Worm (Caenorhabditis elegans) whole organism, L4 larva: Measurements from ENCODE around the gene mtx-2.

ENCODE experiments used
- D1046.2 ChIP-seq: fragments of 200-800 bp; sonication (Bioruptor generic); IDR thresholded peaks from 2 replicates; pipeline ENCODE4 v1.3.6; 2022; ENCODE audit warnings: missing genetic modification characterization, missing compliant biosample characterization
- F10B5.3 ChIP-seq: sonication (generic microtip); optimal IDR thresholded peaks from 2 replicates; lab custom pipeline; 2016; ENCODE audit warnings: mild to moderate bottlenecking, missing genetic modification characterization, missing compliant biosample characterization
- F26F4.8 ChIP-seq: fragments of 200-800 bp; sonication (Bioruptor generic); conservative IDR thresholded peaks from 2 replicates; pipeline ENCODE4 v1.3.6; 2022; ENCODE audit warnings: missing genetic modification characterization, missing compliant biosample characterization
- F44E2.7 ChIP-seq: fragments of 200-800 bp; sonication (Bioruptor generic); IDR thresholded peaks from 2 replicates; pipeline ENCODE4 v2.1.2; 2022; ENCODE audit warnings: missing genetic modification characterization, missing compliant biosample characterization
- R02D3.7 ChIP-seq: fragments of 150-350 bp; sonication (generic microtip); optimal IDR thresholded peaks from 3 replicates; lab custom pipeline; 2014; ENCODE audit warnings: missing biosample characterization, missing genetic modification characterization
- T20F7.1 ChIP-seq: fragments of 200-800 bp; sonication (Bioruptor generic); optimal IDR thresholded peaks from 2 replicates; lab custom pipeline; 2018; ENCODE audit warnings: mild to moderate bottlenecking, missing genetic modification characterization, missing compliant biosample characterization
- T26A8.4 ChIP-seq: fragments of 200-800 bp; sonication (Bioruptor generic); IDR thresholded peaks from 2 replicates; pipeline ENCODE4 v1.3.6; 2022; ENCODE audit warnings: missing genetic modification characterization, missing compliant biosample characterization
- ZK337.2 ChIP-seq: fragments of 200-800 bp; sonication (Bioruptor generic); IDR thresholded peaks from 2 replicates; pipeline ENCODE4 v1.3.6; 2022; ENCODE audit warnings: missing genetic modification reagents, missing genetic modification characterization, missing compliant biosample characterization
- aha-1 ChIP-seq: fragments of 150-350 bp; peaks from one replicate; lab custom pipeline; 2014; ENCODE audit warnings: missing biosample characterization, missing genetic modification characterization
- attf-4 ChIP-seq: sonication (generic microtip); optimal IDR thresholded peaks from 3 replicates; lab custom pipeline; 2017; ENCODE audit warnings: missing biosample characterization, missing genetic modification characterization
- ceh-62 ChIP-seq: sonication (generic microtip); optimal IDR thresholded peaks from 2 replicates; lab custom pipeline; 2017; ENCODE audit warnings: missing biosample characterization, missing genetic modification characterization
- ces-1 ChIP-seq: fragments of 150-350 bp; sonication (generic microtip); optimal IDR thresholded peaks from 4 replicates; lab custom pipeline; 2014; ENCODE audit warnings: missing biosample characterization, missing genetic modification reagents, missing genetic modification characterization
- cey-2 ChIP-seq: sonication (generic microtip); optimal IDR thresholded peaks from 3 replicates; lab custom pipeline; 2017; ENCODE audit warnings: missing genetic modification characterization, mild to moderate bottlenecking, missing compliant biosample characterization, antibody characterized with exemption, borderline replicate concordance; ENCODE audit not compliant: insufficient read depth
- daf-12 ChIP-seq: fragments of 150-350 bp; optimal IDR thresholded peaks from 2 replicates; lab custom pipeline; 2014; ENCODE audit warnings: missing biosample characterization, missing genetic modification reagents, missing genetic modification characterization
- daf-8 ChIP-seq: fragments of 200-800 bp; sonication (Bioruptor generic); IDR thresholded peaks from 2 replicates; pipeline ENCODE4 v1.3.6; 2022; ENCODE audit warnings: missing genetic modification characterization, missing compliant biosample characterization
- dmd-8 ChIP-seq: fragments of 200-800 bp; sonication (Bioruptor generic); IDR thresholded peaks from 2 replicates; pipeline ENCODE4 v1.3.6; 2022; ENCODE audit warnings: missing genetic modification characterization, missing compliant biosample characterization
- dpl-1 ChIP-seq: fragments of 150-350 bp; optimal IDR thresholded peaks from 2 replicates; lab custom pipeline; 2014; ENCODE audit warnings: missing biosample characterization, missing genetic modification reagents, missing genetic modification characterization
- dve-1 ChIP-seq: sonication (generic microtip); optimal IDR thresholded peaks from 2 replicates; lab custom pipeline; 2017; ENCODE audit warnings: antibody characterized with exemption, mild to moderate bottlenecking, missing genetic modification characterization, missing compliant biosample characterization; ENCODE audit not compliant: insufficient read depth
- fos-1 ChIP-seq: fragments of 150-350 bp; optimal IDR thresholded peaks from 2 replicates; lab custom pipeline; 2014; ENCODE audit warnings: missing biosample characterization, missing genetic modification characterization
- gei-8 ChIP-seq: fragments of 200-800 bp; sonication (Bioruptor generic); optimal IDR thresholded peaks from 2 replicates; lab custom pipeline; 2018; ENCODE audit warnings: mild to moderate bottlenecking, missing genetic modification characterization, missing compliant biosample characterization
- hif-1 ChIP-seq, 2 experiments: sonication (generic microtip); optimal IDR thresholded peaks; 2 replicates each; lab custom pipeline; 2016 to 2017; ENCODE audit warnings: missing compliant biosample characterization in 2 of 2, missing genetic modification characterization in 2 of 2, missing genetic modification reagents in 2 of 2, missing genotype in 2 of 2, mild to moderate bottlenecking in 1 of 2
- hmg-1.1 ChIP-seq: fragments of 200-800 bp; sonication (Bioruptor generic); IDR thresholded peaks from 2 replicates; pipeline ENCODE4 v1.3.6; 2022; ENCODE audit warnings: missing genetic modification reagents, missing genetic modification characterization, missing compliant biosample characterization
- jun-1 ChIP-seq: fragments of 150-350 bp; optimal IDR thresholded peaks from 2 replicates; lab custom pipeline; 2014; ENCODE audit warnings: missing biosample characterization, missing genetic modification reagents, missing genetic modification characterization
- lin-13 ChIP-seq: fragments of 150-350 bp; optimal IDR thresholded peaks from 2 replicates; lab custom pipeline; 2014; ENCODE audit warnings: missing biosample characterization, missing genetic modification reagents, missing genetic modification characterization
- lin-15B ChIP-seq: fragments of 150-350 bp; sonication (generic microtip); optimal IDR thresholded peaks from 3 replicates; lab custom pipeline; 2014; ENCODE audit warnings: missing biosample characterization, missing genetic modification characterization
- lin-29 ChIP-seq: fragments of 200-800 bp; sonication (Bioruptor generic); IDR thresholded peaks from 2 replicates; pipeline ENCODE4 v1.3.6; 2022; ENCODE audit warnings: missing genetic modification reagents, missing genetic modification characterization, missing compliant biosample characterization
- lir-3 ChIP-seq: sonication (generic microtip); optimal IDR thresholded peaks from 2 replicates; lab custom pipeline; 2016; ENCODE audit warnings: mild to moderate bottlenecking, missing genetic modification characterization, missing compliant biosample characterization
- lsy-2 ChIP-seq, 2 experiments: fragments of 150-350 bp in 1 of 2; sonication (generic microtip) in 1 of 2; optimal IDR thresholded peaks; 2 replicates each; lab custom pipeline; 2014 to 2017; ENCODE audit warnings: missing biosample characterization in 2 of 2, missing genetic modification characterization in 2 of 2
- madf-5 ChIP-seq, 2 experiments: fragments of 200-800 bp; sonication (Bioruptor generic); IDR thresholded peaks; 2 replicates each; pipeline ENCODE4 v1.3.6; 2022; ENCODE audit warnings: missing compliant biosample characterization in 2 of 2, missing genetic modification characterization in 2 of 2
- madf-9 ChIP-seq: fragments of 200-800 bp; sonication (Bioruptor generic); conservative IDR thresholded peaks from 2 replicates; pipeline ENCODE4 v1.3.6; 2022; ENCODE audit warnings: missing genetic modification reagents, missing genetic modification characterization, missing compliant biosample characterization
- mdl-1 ChIP-seq, 2 experiments: fragments of 150-350 bp in 1 of 2; sonication (generic microtip) in 1 of 2; optimal IDR thresholded peaks; 2 replicates each; lab custom pipeline; 2014 to 2017; ENCODE audit warnings: missing biosample characterization in 2 of 2, missing genetic modification characterization in 2 of 2
- mxl-3 ChIP-seq: fragments of 200-800 bp; sonication (Bioruptor generic); optimal IDR thresholded peaks from 2 replicates; lab custom pipeline; 2018; ENCODE audit warnings: mild to moderate bottlenecking, missing genetic modification characterization, missing compliant biosample characterization
- nhr-25 ChIP-seq: sonication (generic microtip); optimal IDR thresholded peaks from 2 replicates; lab custom pipeline; 2017; ENCODE audit warnings: missing genetic modification characterization, mild to moderate bottlenecking, missing compliant biosample characterization, antibody characterized with exemption, moderate library complexity, borderline replicate concordance; ENCODE audit not compliant: insufficient read depth
- nhr-28 ChIP-seq: fragments of 150-350 bp; optimal IDR thresholded peaks from 2 replicates; lab custom pipeline; 2014; ENCODE audit warnings: missing biosample characterization, missing genetic modification characterization
- nhr-41 ChIP-seq: fragments of 200-800 bp; sonication (Bioruptor generic); IDR thresholded peaks from 2 replicates; pipeline ENCODE4 v1.3.6; 2022; ENCODE audit warnings: missing genetic modification reagents, missing genetic modification characterization, missing compliant biosample characterization
- nhr-42 ChIP-seq: fragments of 200-800 bp; sonication (Bioruptor generic); IDR thresholded peaks from 2 replicates; pipeline ENCODE4 v1.3.6; 2022; ENCODE audit warnings: missing genetic modification characterization, missing compliant biosample characterization
- nhr-48 ChIP-seq: sonication (generic microtip); optimal IDR thresholded peaks from 2 replicates; lab custom pipeline; 2016; ENCODE audit warnings: mild to moderate bottlenecking, missing genetic modification characterization, missing compliant biosample characterization
- nhr-77 ChIP-seq: fragments of 150-350 bp; optimal IDR thresholded peaks from 2 replicates; lab custom pipeline; 2014; ENCODE audit warnings: missing biosample characterization, missing genetic modification characterization
- pha-4 ChIP-seq, 2 experiments: fragments of 150-350 bp in 1 of 2; fragments of 200-800 bp in 1 of 2; sonication (Bioruptor generic) in 1 of 2; IDR thresholded peaks in 1 of 2; optimal IDR thresholded peaks in 1 of 2; 2 replicates each; pipeline versions ENCODE4 v1.3.6 to Lab custom; 2014 to 2022; ENCODE audit warnings: missing genetic modification characterization in 2 of 2, missing genetic modification reagents in 2 of 2, missing biosample characterization in 1 of 2, missing compliant biosample characterization in 1 of 2
- rbr-2 ChIP-seq: sonication (generic microtip); optimal IDR thresholded peaks from 2 replicates; lab custom pipeline; 2016; ENCODE audit warnings: missing genotype, missing genetic modification characterization, missing compliant biosample characterization
- saeg-2 ChIP-seq: fragments of 200-800 bp; sonication (Bioruptor generic); IDR thresholded peaks from 2 replicates; pipeline ENCODE4 v1.3.6; 2022; ENCODE audit warnings: missing genetic modification reagents, missing genetic modification characterization, missing compliant biosample characterization
- skn-1 ChIP-seq: fragments of 150-350 bp; optimal IDR thresholded peaks from 2 replicates; lab custom pipeline; 2014; ENCODE audit warnings: missing biosample characterization, missing genetic modification characterization
- snpc-1.2 ChIP-seq: fragments of 200-800 bp; sonication (Bioruptor generic); IDR thresholded peaks from 2 replicates; pipeline ENCODE4 v1.3.6; 2022; ENCODE audit warnings: missing genetic modification reagents, missing genetic modification characterization, missing compliant biosample characterization
- spr-1 ChIP-seq: sonication (generic microtip); optimal IDR thresholded peaks from 2 replicates; lab custom pipeline; 2016; ENCODE audit warnings: mild to moderate bottlenecking, missing genetic modification characterization, missing compliant biosample characterization
- tra-1 ChIP-seq: fragments of 200-800 bp; sonication (Bioruptor generic); IDR thresholded peaks from 2 replicates; pipeline ENCODE4 v1.3.6; 2022; ENCODE audit warnings: missing genetic modification reagents, missing genetic modification characterization, missing compliant biosample characterization
- unc-39 ChIP-seq: sonication (generic microtip); optimal IDR thresholded peaks from 2 replicates; lab custom pipeline; 2017; ENCODE audit warnings: missing biosample characterization, missing genetic modification characterization
- zfp-3 ChIP-seq: fragments of 200-800 bp; sonication (Bioruptor generic); conservative IDR thresholded peaks from 2 replicates; pipeline ENCODE4 v1.3.6; 2022; ENCODE audit warnings: missing genetic modification reagents, missing genetic modification characterization, missing compliant biosample characterization
- zip-11 ChIP-seq: fragments of 200-800 bp; sonication (Bioruptor generic); IDR thresholded peaks from 2 replicates; pipeline ENCODE4 v1.3.6; 2022; ENCODE audit warnings: missing genetic modification characterization, missing compliant biosample characterization
- zip-2 ChIP-seq: fragments of 150-350 bp; optimal IDR thresholded peaks from 2 replicates; lab custom pipeline; 2014; ENCODE audit warnings: missing biosample characterization, missing genetic modification characterization
- ztf-7 ChIP-seq: fragments of 150-350 bp; optimal IDR thresholded peaks from 2 replicates; lab custom pipeline; 2014; ENCODE audit warnings: missing biosample characterization, missing genetic modification characterization

Gene mtx-2

ce11 chrIII:7723412-7724068 lies 39.9 kb downstream of the mtx-2 start (continued):
- TF ChIP-seq nhr-48 (tag; lab: Kevin White, UChicago) (peak; percentile 53), tra-1 (GFP tag; lab: Robert Waterston, UW) (0 out of 2 replicates have a peak, but pooled peaks have one; percentile 44), zip-11 (GFP tag; lab: Robert Waterston, UW) (no peak), F44E2.7 (GFP tag; lab: Robert Waterston, UW) (no peak), T20F7.1 (GFP tag; lab: Kevin White, UChicago) (no peak), unc-39 (tag; lab: Kevin White, UChicago) (no peak), madf-9 (no peak), lin-13 (GFP tag; lab: Kevin White, UChicago) (no peak), mxl-3 (GFP tag; lab: Kevin White, UChicago) (no peak), lin-29 (GFP tag; lab: Robert Waterston, UW) (no peak), fos-1 (tag; lab: Kevin White, UChicago) (no peak), zip-2 (tag; lab: Kevin White, UChicago) (peak; percentile 44), rbr-2 (tag; lab: Kevin White, UChicago) (peak; percentile 58), ztf-7 (tag; lab: Kevin White, UChicago) (no peak), nhr-28 (tag; lab: Kevin White, UChicago) (peak; percentile 3), nhr-25 (tag; lab: Kevin White, UChicago) (no peak), dpl-1 (GFP tag; lab: Kevin White, UChicago) (peak; percentile 29), F26F4.8 (GFP tag; lab: Robert Waterston, UW) (no peak), aha-1 (tag; lab: Kevin White, UChicago) (peak; percentile 64), ces-1 (GFP tag; lab: Kevin White, UChicago) (no peak), jun-1 (tag; lab: Kevin White, UChicago) (no peak), ZK337.2 (no peak), nhr-42 (no peak), spr-1 (tag; lab: Kevin White, UChicago) (no peak), daf-8 (GFP tag; lab: Robert Waterston, UW) (no peak), nhr-41 (GFP tag; lab: Robert Waterston, UW) (no peak), R02D3.7 (tag; lab: Kevin White, UChicago) (no peak), attf-4 (tag; lab: Kevin White, UChicago) (no peak), daf-12 (tag; lab: Kevin White, UChicago) (no peak), snpc-1.2 (no peak), ceh-62 (no peak), zfp-3 (GFP tag; lab: Robert Waterston, UW) (no peak), madf-5 (GFP tag; IDR thresholded peaks at IDR 0.05; lab: Robert Waterston, UW) (no peak), T26A8.4 (GFP tag; lab: Robert Waterston, UW) (no peak), hmg-1.1 (GFP tag; lab: Robert Waterston, UW) (no peak), F10B5.3 (tag; lab: Kevin White, UChicago) (no peak), lir-3 (no peak), nhr-77 (tag; lab: Kevin White, UChicago) (no peak), hif-1 (tag; optimal IDR thresholded peaks at IDR 0.05; lab: Kevin White, UChicago) (peak in 1 of 2 experiments; percentile 45), dmd-8 (GFP tag; lab: Robert Waterston, UW) (no peak), lsy-2 (tag; optimal IDR thresholded peaks at IDR 0.05; lab: Kevin White, UChicago) (peak in 1 of 2 experiments; percentile 55), mdl-1 (tag; optimal IDR thresholded peaks at IDR 0.05; lab: Kevin White, UChicago) (peak in 1 of 2 experiments; percentile 54), lin-15B (tag; lab: Kevin White, UChicago) (no peak), D1046.2 (GFP tag; lab: Robert Waterston, UW) (no peak), skn-1 (tag; lab: Kevin White, UChicago) (no peak), dve-1 (tag; lab: Kevin White, UChicago) (peak; percentile 68), pha-4 (GFP tag; IDR thresholded peaks at IDR 0.05; lab: Robert Waterston, UW) (no peak), pha-4 (tag; optimal IDR thresholded peaks at IDR 0.05; lab: Kevin White, UChicago) (no peak), gei-8 (GFP tag; lab: Kevin White, UChicago) (no peak), saeg-2 (GFP tag; lab: Robert Waterston, UW) (no peak), cey-2 (tag; lab: Kevin White, UChicago) (no peak)
